Worm (Caenorhabditis elegans) whole organism, midembryonic: ENCODE measurements around the gene ctr-9.

ENCODE experiments used
- T22C8.4 ChIP-seq: fragments of 200-800 bp; sonication (Bioruptor generic); IDR thresholded peaks from 2 replicates; pipeline ENCODE4 v1.3.6; 2022; ENCODE audit warnings: missing genetic modification characterization, missing compliant biosample characterization
- flt-1 ChIP-seq: fragments of 200-800 bp; sonication (Bioruptor generic); IDR thresholded peaks from 2 replicates; pipeline ENCODE4 v1.3.6; 2022; ENCODE audit warnings: missing genetic modification characterization, missing compliant biosample characterization
- klf-2 ChIP-seq: fragments of 200-800 bp; sonication (Bioruptor generic); conservative IDR thresholded peaks from 2 replicates; pipeline ENCODE4 v1.3.6; 2022; ENCODE audit warnings: missing genetic modification reagents, missing genetic modification characterization, missing compliant biosample characterization
- med-1 ChIP-seq: sonication (generic microtip); optimal IDR thresholded peaks from 2 replicates; lab custom pipeline; 2017; ENCODE audit warnings: missing genetic modification characterization, mild to moderate bottlenecking, missing compliant biosample characterization, antibody characterized with exemption, missing genetic modification reagents; ENCODE audit not compliant: insufficient read depth
- ref-1 ChIP-seq: fragments of 200-800 bp; sonication (Bioruptor generic); conservative IDR thresholded peaks from 2 replicates; pipeline ENCODE4 v1.3.6; 2022; ENCODE audit warnings: missing genetic modification reagents, missing genetic modification characterization, missing compliant biosample characterization
- tab-1 ChIP-seq: fragments of 200-800 bp; sonication (Bioruptor generic); IDR thresholded peaks from 2 replicates; pipeline ENCODE4 v1.3.6; 2022; ENCODE audit warnings: missing genetic modification characterization, missing compliant biosample characterization
- ztf-23 ChIP-seq: fragments of 200-800 bp; sonication (Bioruptor generic); IDR thresholded peaks from 2 replicates; pipeline ENCODE4 v1.3.6; 2022; ENCODE audit warnings: missing genetic modification reagents, missing genetic modification characterization, missing compliant biosample characterization
- ztf-29 ChIP-seq: fragments of 200-800 bp; sonication (Bioruptor generic); IDR thresholded peaks from 2 replicates; pipeline ENCODE4 v1.3.6; 2022; ENCODE audit warnings: missing genetic modification reagents, missing genetic modification characterization, missing compliant biosample characterization

DNA sequence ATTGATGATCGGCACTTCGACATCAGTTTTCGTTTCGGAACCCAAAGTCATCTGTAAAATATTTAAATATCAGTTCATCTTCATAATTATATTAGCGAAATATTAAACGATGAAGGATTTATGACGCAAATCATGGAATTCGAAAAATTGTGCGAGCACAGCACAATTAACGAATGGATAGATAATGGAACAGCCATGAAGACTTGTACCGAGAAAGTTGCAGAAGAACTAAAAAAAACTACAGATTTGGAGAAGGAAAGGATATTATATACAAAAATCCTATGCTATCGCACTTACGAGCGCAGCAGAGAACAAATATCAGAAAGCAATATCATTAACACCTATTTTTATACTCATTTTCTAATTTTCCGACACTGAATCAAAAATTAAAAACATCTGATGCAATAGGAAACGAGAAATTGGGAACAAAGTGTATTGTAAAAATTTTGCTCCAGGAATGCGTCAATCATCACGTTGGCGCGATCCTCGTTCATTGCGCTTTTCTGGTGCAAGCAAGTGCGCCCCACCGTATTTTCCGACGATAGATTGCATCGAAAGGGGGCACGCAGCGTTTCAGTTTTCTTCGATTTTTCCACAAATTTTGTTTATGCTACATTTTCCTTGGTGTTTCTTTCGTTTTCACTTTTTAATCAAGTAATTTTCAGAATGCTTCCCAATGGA lies 30.4 kb downstream of the ctr-9 start, which contains the start of the genes clu-1 and prp-40:
- no peak for TF ChIP-seq med-1
- no peak for TF ChIP-seq tab-1 (GFP tag; lab: Robert Waterston, UW)
- TF ChIP-seq ztf-23, result no peak
- TF ChIP-seq ref-1 (GFP tag; lab: Robert Waterston, UW), result no peak
- TF ChIP-seq klf-2 (GFP tag; lab: Robert Waterston, UW), result no peak
- TF ChIP-seq T22C8.4 (GFP tag; lab: Robert Waterston, UW), result no peak
- no peak for TF ChIP-seq flt-1 (GFP tag; lab: Robert Waterston, UW)
- no peak for TF ChIP-seq ztf-29
